Fruit fly (Drosophila melanogaster): ENCODE measurements around the gene Fur1.

- TF ChIP-seq CG3032 (tag; optimal IDR thresholded peaks at IDR 0.05) (no peak), CG8119 (GFP tag; IDR thresholded peaks at IDR 0.05) (no peak), pdm3 (GFP tag; optimal IDR thresholded peaks at IDR 0.05) (no peak), Met (GFP tag; optimal IDR thresholded peaks at IDR 0.05) (no peak), CG6808 (GFP tag; optimal IDR thresholded peaks at IDR 0.05) (no peak), Hr39 (GFP tag; optimal IDR thresholded peaks at IDR 0.05) (no peak), CG10631 (GFP tag; optimal IDR thresholded peaks at IDR 0.05) (no peak)
These were observed 156.8 kb downstream of the Fur1 start, which contains the start of gene CG10559 for dm6 chr3R:25316016-25316415.

Measured in whole organism, prepupa.